Worm (Caenorhabditis elegans) whole organism, early embryonic: ENCODE measurements around the gene F26A1.3.
A peak's percentile ranks its signal among the peaks of the same experiment; 100 is the strongest.

Experiments used
- B0310.2 ChIP-seq: sonication (generic microtip); optimal IDR thresholded peaks from 2 replicates; lab custom pipeline; 2016; ENCODE audit warnings: mild to moderate bottlenecking, missing genetic modification characterization, missing compliant biosample characterization
- F13C5.2 ChIP-seq: sonication (generic microtip); optimal IDR thresholded peaks from 2 replicates; lab custom pipeline; 2017; ENCODE audit warnings: mild to moderate bottlenecking, missing genetic modification characterization, inconsistent platforms, missing compliant biosample characterization
- aly-1 ChIP-seq: sonication (generic microtip); optimal IDR thresholded peaks from 2 replicates; lab custom pipeline; 2016; ENCODE audit warnings: missing genetic modification characterization, missing compliant biosample characterization
- ama-1 ChIP-seq: fragments of 150-350 bp; optimal IDR thresholded peaks from 2 replicates; lab custom pipeline; 2014
- ceh-13 ChIP-seq: fragments of 200-800 bp; sonication (Bioruptor generic); optimal IDR thresholded peaks from 2 replicates; lab custom pipeline; 2018; ENCODE audit warnings: mild to moderate bottlenecking, missing genetic modification characterization, missing compliant biosample characterization
- ceh-36 ChIP-seq: sonication (generic microtip); optimal IDR thresholded peaks from 2 replicates; lab custom pipeline; 2016; ENCODE audit warnings: missing genetic modification characterization, inconsistent platforms, missing compliant biosample characterization
- ets-7 ChIP-seq: sonication (generic microtip); optimal IDR thresholded peaks from 2 replicates; lab custom pipeline; 2016; ENCODE audit warnings: missing genotype, missing genetic modification characterization, missing compliant biosample characterization
- flt-1 ChIP-seq: fragments of 200-800 bp; sonication (Bioruptor generic); IDR thresholded peaks from 2 replicates; pipeline ENCODE4 v1.3.6; 2022; ENCODE audit warnings: missing genetic modification characterization, missing compliant biosample characterization
- hmbx-1 ChIP-seq: sonication (generic microtip); optimal IDR thresholded peaks from 2 replicates; lab custom pipeline; 2016; ENCODE audit warnings: mild to moderate bottlenecking, missing genetic modification characterization, missing compliant biosample characterization
- hmg-4 ChIP-seq: fragments of 200-800 bp; sonication (Bioruptor generic); optimal IDR thresholded peaks from 2 replicates; lab custom pipeline; 2018; ENCODE audit warnings: mild to moderate bottlenecking, missing genetic modification characterization, missing compliant biosample characterization
- hnd-1 ChIP-seq: sonication (generic microtip); optimal IDR thresholded peaks from 2 replicates; lab custom pipeline; 2016; ENCODE audit warnings: missing genetic modification characterization, missing compliant biosample characterization
- pes-1 ChIP-seq: fragments of 200-800 bp; sonication (Bioruptor generic); IDR thresholded peaks from 2 replicates; pipeline ENCODE4 v1.3.6; 2022; ENCODE audit warnings: missing genetic modification reagents, missing genetic modification characterization, missing compliant biosample characterization
- scrt-1 ChIP-seq: fragments of 200-800 bp; sonication (Bioruptor generic); IDR thresholded peaks from 2 replicates; pipeline ENCODE4 v1.3.6; 2022; ENCODE audit warnings: missing genetic modification characterization, missing compliant biosample characterization
- sea-1 ChIP-seq: fragments of 200-800 bp; sonication (Bioruptor generic); conservative IDR thresholded peaks from 2 replicates; pipeline ENCODE4 v1.3.6; 2022; ENCODE audit warnings: missing genetic modification characterization, missing compliant biosample characterization
- tbx-11 ChIP-seq: fragments of 200-800 bp; sonication (Bioruptor generic); IDR thresholded peaks from 2 replicates; pipeline ENCODE4 v1.3.6; 2022; ENCODE audit warnings: missing genetic modification characterization, missing compliant biosample characterization
- tbx-37 ChIP-seq: fragments of 200-800 bp; sonication (Bioruptor generic); conservative IDR thresholded peaks from 2 replicates; pipeline ENCODE4 v1.3.6; 2022; ENCODE audit warnings: missing genetic modification reagents, missing genetic modification characterization, missing compliant biosample characterization
- tra-4 ChIP-seq: sonication (generic microtip); optimal IDR thresholded peaks from 2 replicates; lab custom pipeline; 2017; ENCODE audit warnings: missing genetic modification characterization, missing compliant biosample characterization

The F26A1.3 gene

DNA sequence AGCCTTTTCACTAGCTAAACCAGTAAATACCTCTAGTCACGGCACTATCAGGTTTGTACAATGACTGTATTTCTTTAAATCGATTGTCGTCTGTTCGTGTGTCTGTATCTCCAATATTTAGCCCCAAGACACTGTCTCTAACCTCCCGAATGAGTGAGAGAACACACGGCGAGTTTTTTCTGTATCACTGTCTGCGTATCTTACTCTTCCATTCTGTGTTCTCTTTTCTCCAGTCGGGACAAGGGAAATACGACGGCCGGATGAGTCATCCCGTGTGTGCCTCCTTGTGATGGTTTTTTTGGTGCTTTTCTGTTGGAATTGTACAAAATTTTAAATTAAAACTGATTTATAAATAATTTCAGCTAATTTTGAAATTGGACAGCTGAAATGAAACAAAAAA lies 30.7 kb upstream of the F26A1.3 start:
- peak; percentile 29 for TF ChIP-seq hmg-4
- no peak for TF ChIP-seq pes-1

DNA sequence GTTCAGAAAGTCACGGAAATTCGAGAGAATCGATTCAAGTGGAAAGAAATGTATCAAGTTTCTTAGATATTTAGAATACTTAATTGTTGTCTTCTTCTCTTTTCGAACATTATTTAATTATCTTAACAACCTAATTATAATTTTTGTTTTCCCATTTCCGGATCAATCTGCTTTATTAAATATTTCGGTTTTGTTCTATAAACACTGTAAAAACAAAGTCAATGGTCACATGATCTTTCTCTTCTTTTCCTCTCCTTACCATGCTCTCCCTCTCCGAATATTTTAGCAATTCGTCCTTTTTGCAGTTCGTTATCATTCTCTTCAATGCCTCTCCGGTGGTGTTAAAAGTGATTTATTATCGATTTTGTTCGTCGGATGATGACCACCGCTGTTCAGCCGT lies 30.2 kb upstream of the F26A1.3 start, which contains the start of gene tag-325:
Gene tag-325 (plus strand): TSS at position 301 of the 400 bp plus-strand sequence.
- no peak for TF ChIP-seq hmg-4
- no peak for TF ChIP-seq F13C5.2
- TF ChIP-seq hnd-1 (tag; lab: Kevin White, UChicago), result no peak
- TF ChIP-seq tbx-37 (GFP tag; lab: Robert Waterston, UW), result no peak
- TF ChIP-seq sea-1 (GFP tag; lab: Robert Waterston, UW), result no peak
- TF ChIP-seq scrt-1 (GFP tag; lab: Robert Waterston, UW), result no peak
- no peak for TF ChIP-seq ceh-13 (GFP tag; lab: Kevin White, UChicago)
- TF ChIP-seq ceh-36 (tag; lab: Kevin White, UChicago), result no peak
- TF ChIP-seq ama-1 (lab: Kevin White, UChicago), result no peak
- TF ChIP-seq ets-7, result no peak
- no peak for TF ChIP-seq aly-1 (tag; lab: Kevin White, UChicago)
- TF ChIP-seq tbx-11 (GFP tag; lab: Robert Waterston, UW), result no peak

DNA sequence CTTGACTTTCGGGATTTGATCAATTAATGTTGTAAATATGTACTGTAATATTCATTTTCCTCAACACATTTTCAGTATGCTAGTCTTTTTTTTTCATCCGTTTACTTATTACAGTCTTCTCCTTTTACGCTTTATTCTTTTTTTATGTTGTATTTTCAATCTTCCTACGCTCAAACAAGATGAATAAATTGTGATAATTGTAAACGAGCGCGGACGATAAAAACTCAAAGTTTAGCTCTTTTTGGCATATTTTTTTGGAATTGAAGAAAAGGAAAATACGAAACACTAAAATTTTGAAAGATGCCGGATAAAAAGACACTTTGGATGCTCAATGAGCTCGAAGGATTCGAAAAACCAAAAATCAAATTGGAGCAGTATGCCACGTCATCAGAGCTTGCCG lies 24.0 kb upstream of the F26A1.3 start, which contains the start of gene metl-5:
Gene metl-5 (plus strand): TSS at position 301 of the 400 bp plus-strand sequence.
- TF ChIP-seq hmbx-1, result no peak
- TF ChIP-seq hmg-4, result no peak
- no peak for TF ChIP-seq hnd-1 (tag; lab: Kevin White, UChicago)
- no peak for TF ChIP-seq flt-1 (GFP tag; lab: Robert Waterston, UW)
- TF ChIP-seq ets-7, result no peak
- no peak for TF ChIP-seq ceh-36 (tag; lab: Kevin White, UChicago)

DNA sequence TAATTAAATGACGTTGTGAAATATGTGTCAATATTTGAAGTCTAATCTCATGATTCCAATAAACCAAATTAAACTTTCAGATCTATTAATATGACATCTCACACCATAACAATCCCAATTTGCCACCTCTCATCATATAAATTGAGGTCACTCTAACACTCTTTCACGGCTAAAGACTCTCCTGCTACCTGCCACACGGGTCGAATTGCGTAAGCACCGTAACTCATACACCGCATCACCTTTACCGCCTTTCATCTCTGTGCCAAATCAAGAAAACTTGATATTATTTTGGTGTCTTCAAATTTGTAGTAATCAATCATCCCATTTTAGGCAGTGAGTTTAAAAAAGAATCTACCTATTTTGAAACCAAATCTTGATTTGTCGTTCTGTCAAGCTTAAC lies 20.4 kb upstream of the F26A1.3 start:
- TF ChIP-seq hmg-4 (no peak), pes-1 (no peak), hmbx-1 (no peak), sea-1 (GFP tag; lab: Robert Waterston, UW) (no peak), hnd-1 (tag; lab: Kevin White, UChicago) (no peak), aly-1 (tag; lab: Kevin White, UChicago) (no peak), tbx-37 (GFP tag; lab: Robert Waterston, UW) (no peak), F13C5.2 (no peak), ama-1 (lab: Kevin White, UChicago) (no peak), B0310.2 (tag; lab: Kevin White, UChicago) (no peak), ceh-13 (GFP tag; lab: Kevin White, UChicago) (no peak), tbx-11 (GFP tag; lab: Robert Waterston, UW) (no peak), scrt-1 (GFP tag; lab: Robert Waterston, UW) (no peak), ceh-36 (tag; lab: Kevin White, UChicago) (no peak)

DNA sequence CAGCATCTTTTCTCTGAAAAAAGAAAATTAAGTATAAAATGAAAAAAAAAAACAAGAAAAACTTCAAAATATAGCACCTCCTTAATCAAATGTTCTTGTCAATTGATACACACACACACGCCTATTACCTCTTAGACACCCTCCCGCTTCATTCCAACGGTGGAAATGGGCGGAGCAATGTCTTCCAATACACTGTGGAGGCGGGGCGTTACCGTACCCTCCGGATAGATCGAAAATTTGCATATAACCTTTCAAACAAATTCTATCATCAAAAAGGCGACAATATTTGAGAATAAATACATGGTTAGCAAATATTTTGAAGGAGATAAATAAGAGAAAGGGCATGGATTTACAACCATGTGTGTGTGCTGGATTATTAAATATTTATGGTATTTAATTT lies 18.6 kb upstream of the F26A1.3 start:
- TF ChIP-seq aly-1 (tag; lab: Kevin White, UChicago) (no peak), hnd-1 (tag; lab: Kevin White, UChicago) (no peak), tbx-37 (GFP tag; lab: Robert Waterston, UW) (no peak), pes-1 (no peak), F13C5.2 (no peak)

DNA sequence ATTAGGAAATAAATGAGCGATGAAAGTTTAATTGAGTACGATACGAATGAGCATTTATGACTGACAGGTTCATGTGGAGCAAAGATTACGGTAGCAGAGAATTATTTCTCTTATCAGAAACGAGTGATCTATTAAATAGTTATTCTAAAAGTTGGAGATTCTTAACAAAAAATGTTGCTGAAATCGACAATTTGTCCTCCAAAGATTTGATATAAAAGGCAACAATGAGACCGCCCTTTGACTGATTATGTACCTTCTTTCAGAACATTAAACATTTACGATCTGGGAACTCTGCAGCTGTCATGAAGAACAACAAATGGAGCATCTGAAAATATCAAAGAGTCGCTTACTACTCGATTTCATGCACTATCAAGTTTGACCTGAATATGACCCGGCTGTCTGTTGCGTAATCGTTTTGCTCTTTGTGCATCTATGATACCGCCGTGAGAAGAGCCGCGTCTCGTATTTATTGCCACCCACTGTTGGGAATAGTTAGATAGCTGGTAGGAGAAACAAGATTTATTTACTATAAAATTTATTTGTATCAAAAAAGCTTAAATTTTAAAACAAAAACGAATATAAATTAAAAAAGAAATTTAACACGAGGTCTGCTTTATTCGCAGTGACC lies 17.1 kb upstream of the F26A1.3 start, which contains the start of gene pal-1:
Gene pal-1 (minus strand): TSS at position 51 of the 628 bp plus-strand sequence.
- TF ChIP-seq tbx-11 (GFP tag; lab: Robert Waterston, UW), result no peak

DNA sequence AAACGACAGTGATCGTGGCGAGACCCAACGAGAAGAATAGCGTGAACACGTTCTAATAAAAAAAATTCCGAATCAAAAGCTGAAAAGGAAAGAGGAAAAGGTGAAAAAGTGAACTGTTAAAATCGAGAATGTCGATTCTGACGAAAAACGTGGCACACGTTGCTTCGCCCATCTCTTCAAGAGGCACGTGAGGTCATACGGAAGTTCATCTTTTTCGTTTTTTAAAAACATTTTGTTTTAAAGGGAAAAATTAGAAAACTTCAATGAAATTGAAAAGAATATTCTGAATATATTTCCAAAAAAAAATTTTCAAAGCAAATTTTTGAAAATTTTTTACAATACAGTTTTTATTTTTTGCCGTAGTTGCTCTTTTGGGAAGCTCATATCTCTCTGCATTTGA lies 15.5 kb upstream of the F26A1.3 start, which contains the start of gene C38D4.7:
Gene C38D4.7 (minus strand): TSS at position 101 of the 400 bp plus-strand sequence.
- TF ChIP-seq ama-1 (lab: Kevin White, UChicago), result no peak
- no peak for TF ChIP-seq aly-1 (tag; lab: Kevin White, UChicago)
- TF ChIP-seq scrt-1 (GFP tag; lab: Robert Waterston, UW), result no peak
- TF ChIP-seq tbx-37 (GFP tag; lab: Robert Waterston, UW), result no peak
- TF ChIP-seq F13C5.2, result no peak
- no peak for TF ChIP-seq hmbx-1
- TF ChIP-seq hnd-1 (tag; lab: Kevin White, UChicago), result no peak
- no peak for TF ChIP-seq hmg-4
- TF ChIP-seq sea-1 (GFP tag; lab: Robert Waterston, UW), result no peak
- no peak for TF ChIP-seq tra-4 (tag; lab: Kevin White, UChicago)
- TF ChIP-seq tbx-11 (GFP tag; lab: Robert Waterston, UW), result no peak
- TF ChIP-seq ceh-36 (tag; lab: Kevin White, UChicago), result no peak
- no peak for TF ChIP-seq ets-7
- no peak for TF ChIP-seq pes-1
- TF ChIP-seq flt-1 (GFP tag; lab: Robert Waterston, UW), result no peak
- TF ChIP-seq B0310.2 (tag; lab: Kevin White, UChicago), result no peak
- TF ChIP-seq ceh-13 (GFP tag; lab: Kevin White, UChicago), result no peak

DNA sequence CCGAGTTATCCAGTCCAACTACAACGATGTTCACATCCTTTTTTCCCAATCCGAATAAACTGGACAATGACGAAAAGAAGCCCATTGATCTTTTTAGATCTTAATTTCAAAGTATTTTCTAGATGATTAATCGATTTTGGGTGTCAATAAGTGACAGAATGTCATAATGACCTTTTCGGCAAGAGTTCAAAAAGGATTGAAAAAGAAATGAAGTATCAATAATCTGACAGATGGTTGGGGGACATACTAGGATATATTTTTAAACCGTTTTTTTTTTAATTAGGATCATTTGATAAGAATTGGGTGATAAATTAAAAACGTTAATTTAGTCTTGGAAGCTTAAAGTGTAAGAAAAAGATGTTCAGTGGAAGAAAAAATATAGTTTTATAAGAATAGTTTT lies 12.0 kb upstream of the F26A1.3 start, which contains the start of gene arl-6:
Gene arl-6 (minus strand): TSS at position 101 of the 400 bp plus-strand sequence.
- no peak for TF ChIP-seq aly-1 (tag; lab: Kevin White, UChicago)
- TF ChIP-seq sea-1 (GFP tag; lab: Robert Waterston, UW), result no peak
- TF ChIP-seq ama-1 (lab: Kevin White, UChicago), result no peak
- no peak for TF ChIP-seq F13C5.2
- no peak for TF ChIP-seq ceh-13 (GFP tag; lab: Kevin White, UChicago)
- TF ChIP-seq ets-7, result no peak
- TF ChIP-seq scrt-1 (GFP tag; lab: Robert Waterston, UW), result no peak
- TF ChIP-seq tbx-11 (GFP tag; lab: Robert Waterston, UW), result no peak
- no peak for TF ChIP-seq B0310.2 (tag; lab: Kevin White, UChicago)
- no peak for TF ChIP-seq hmg-4
- TF ChIP-seq hnd-1 (tag; lab: Kevin White, UChicago), result no peak
- no peak for TF ChIP-seq flt-1 (GFP tag; lab: Robert Waterston, UW)
